Worm (Caenorhabditis elegans) whole organism, dauer: ENCODE measurements around the gene unc-129.

Experiments
- unc-62 ChIP-seq: sonication (generic microtip); optimal IDR thresholded peaks from 2 replicates; lab custom pipeline; 2017; ENCODE audit warnings: missing biosample characterization, missing genetic modification reagents, missing genetic modification characterization

Gene unc-129

DNA sequence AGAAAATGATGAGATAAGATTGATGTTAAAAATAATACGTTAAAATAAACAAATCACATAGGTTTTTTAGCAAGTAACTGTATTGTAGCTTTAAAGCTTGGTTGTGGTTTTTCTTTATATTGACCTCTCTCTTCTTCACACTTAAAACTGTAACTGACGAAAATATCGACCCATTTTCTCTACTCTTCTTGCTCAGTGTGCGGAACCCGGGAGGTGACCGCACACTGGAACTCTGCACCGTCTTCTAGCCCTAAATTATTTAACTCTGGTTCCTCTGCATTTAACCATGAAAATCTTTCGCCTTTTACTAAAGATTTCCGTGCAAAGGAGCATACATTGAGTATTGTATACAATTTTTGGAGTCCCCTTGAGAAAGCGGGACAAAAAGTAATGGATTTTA lies 10.7 kb downstream of the unc-129 start:
- no peak for TF ChIP-seq unc-62 (GFP tag; lab: Kevin White, UChicago)

DNA sequence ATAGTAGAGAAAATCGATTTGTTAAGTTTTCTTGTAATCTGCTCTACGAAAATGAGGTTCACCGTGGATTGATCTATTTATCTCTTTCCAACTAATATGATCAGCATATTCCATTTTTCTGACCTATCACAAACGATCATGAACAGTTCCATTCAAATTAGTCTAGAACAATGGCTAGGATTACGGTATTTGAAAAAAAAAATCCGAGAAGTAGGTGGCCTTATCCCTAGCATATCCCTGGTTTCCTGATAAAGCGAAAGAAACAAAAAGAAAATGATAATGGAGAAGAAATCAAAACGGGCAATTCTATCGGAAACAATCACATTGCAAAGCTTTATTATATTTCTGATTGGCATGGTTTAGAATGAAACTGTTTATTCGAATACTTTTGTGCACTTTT lies 12.4 kb downstream of the unc-129 start, which contains the start of gene mltn-12:
Gene mltn-12 (plus strand): TSS at position 301 of the 400 bp plus-strand sequence.
- no peak for TF ChIP-seq unc-62 (GFP tag; lab: Kevin White, UChicago)

DNA sequence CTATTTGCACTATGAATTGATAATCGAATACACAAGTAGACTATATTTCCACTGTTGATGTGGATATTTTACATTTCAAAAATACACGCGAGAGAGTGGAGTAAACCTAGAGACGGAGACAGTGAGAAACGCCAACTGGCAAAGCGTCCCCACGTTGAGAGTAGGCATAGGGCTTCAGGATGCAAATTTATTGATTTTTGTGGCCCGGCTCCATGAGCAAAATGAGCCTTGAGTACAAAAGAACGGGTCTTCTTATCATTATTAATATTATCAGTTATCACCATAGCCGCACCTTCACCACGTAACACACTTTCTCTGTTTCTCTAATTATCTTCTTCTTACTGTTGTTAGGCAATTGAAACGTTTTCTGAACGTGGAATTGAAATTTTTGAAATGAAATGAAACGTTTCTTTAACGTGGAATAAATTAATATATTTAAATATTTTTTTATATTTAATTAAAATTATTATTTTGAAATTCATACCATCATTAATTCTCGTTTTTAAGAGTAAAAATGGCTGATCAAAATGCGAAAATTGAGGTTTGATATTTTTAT lies 18.4 kb downstream of the unc-129 start, which contains the start of gene bre-1:
Gene bre-1 (plus strand): TSS at position 506 of the 556 bp plus-strand sequence.
- TF ChIP-seq unc-62 (GFP tag; lab: Kevin White, UChicago), result no peak

DNA sequence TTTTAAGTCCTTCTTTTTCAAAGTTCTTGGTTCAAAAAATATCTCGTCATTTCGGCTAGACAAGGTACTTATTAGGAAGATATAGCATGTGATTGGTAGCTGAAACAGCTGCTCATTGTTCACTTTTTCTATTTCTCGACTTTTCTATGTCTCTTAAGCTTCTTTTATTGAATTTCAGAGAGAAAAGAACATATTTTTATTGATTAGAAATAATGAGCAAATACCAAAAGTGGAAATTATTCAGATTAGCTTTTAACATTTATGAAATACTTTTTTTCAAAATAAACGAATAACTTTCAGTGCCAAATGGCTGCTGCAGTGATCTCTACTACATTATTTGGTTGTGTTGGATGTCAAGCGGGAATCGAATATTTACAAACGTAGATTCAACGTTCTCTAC lies 20.6 kb downstream of the unc-129 start, which contains the start of gene nstp-1:
Gene nstp-1 (plus strand): TSS at position 301 of the 400 bp plus-strand sequence.
- TF ChIP-seq unc-62 (GFP tag; lab: Kevin White, UChicago), result no peak

DNA sequence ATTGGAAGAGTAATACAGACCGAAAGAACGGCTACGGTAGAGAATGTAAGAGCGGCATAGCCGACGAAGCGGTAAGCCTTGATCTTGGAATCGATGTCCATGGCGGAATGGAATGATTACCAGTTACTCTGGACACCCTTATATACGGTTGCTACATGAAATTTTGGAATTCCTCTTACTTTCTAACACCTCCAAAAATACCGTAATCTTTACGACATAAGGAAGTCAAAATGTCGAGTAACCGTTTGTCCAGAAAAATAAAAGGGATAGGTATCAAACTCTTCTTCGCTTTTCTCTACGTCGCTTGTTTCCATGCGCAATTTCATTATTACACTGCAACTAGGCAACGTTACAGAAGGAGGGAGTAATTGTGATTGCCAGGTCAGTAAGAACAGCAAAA lies 25.5 kb downstream of the unc-129 start, which contains the start of gene col-119:
Gene col-119 (minus strand): TSS at position 101 of the 400 bp plus-strand sequence.
- no peak for TF ChIP-seq unc-62 (GFP tag; lab: Kevin White, UChicago)

DNA sequence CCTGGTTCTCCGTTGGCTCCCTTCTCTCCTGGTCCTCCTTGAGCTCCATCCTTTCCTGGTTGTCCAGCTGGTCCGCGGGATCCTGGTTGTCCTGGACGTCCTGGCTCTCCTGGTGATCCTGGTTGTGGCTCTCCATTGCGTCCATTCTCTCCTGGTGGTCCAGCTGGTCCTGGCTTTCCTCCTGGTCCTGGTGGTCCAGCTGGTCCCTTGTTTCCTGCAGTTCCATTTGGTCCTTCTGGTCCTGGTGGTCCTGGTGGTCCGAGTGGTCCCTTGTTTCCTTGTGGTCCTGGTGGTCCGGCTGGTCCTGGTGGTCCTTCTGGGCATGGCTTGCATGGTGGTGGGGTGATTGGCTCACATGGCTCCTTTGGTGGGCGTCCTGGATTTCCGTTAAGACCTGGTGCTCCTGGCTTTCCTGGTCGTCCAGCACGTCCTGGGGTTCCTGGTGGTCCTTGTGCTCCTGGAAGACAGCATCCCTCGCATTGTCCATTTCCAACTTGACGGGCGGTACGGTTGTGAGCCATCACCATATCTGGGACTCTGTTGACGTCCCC lies 26.1 kb downstream of the unc-129 start:
- TF ChIP-seq unc-62 (GFP tag; lab: Kevin White, UChicago), result no peak

DNA sequence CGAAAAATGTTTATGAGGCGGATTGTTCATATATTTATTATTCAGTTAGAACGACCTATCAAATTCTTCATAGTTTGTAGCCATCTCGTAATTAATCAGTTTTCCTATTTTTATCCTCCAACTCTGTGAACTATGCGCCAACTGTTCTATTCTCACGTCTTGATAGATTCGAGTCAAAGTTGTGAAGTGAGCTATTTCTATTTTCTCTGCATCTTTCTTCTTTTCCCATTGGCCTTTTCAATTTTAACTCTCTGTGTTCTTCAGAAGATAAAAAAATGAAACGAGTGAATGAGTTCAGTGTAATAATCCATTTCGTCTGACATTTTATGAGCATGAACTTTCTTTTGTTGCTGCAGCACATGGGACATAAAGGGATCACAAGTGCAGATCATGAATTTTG lies 27.2 kb downstream of the unc-129 start:
- no peak for TF ChIP-seq unc-62 (GFP tag; lab: Kevin White, UChicago)

DNA sequence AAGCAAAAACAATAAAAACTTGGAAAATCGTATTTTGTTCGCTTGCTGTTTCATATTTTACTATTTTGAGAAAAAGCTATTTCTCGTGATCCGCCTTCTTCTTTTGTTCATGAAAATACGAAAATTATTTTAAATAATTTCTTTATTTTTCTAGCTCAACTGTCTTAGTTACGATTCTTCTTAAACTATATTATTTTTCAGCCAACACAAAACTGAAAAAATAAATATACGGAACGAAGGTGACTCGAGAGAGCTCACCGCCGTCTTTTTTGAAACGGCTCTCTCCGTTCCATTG lies 29.9 kb downstream of the unc-129 start, which contains the start of gene pdzd-8:
Gene pdzd-8 (plus strand): TSS at position 196 of the 295 bp plus-strand sequence.
- no peak for TF ChIP-seq unc-62 (GFP tag; lab: Kevin White, UChicago)

DNA sequence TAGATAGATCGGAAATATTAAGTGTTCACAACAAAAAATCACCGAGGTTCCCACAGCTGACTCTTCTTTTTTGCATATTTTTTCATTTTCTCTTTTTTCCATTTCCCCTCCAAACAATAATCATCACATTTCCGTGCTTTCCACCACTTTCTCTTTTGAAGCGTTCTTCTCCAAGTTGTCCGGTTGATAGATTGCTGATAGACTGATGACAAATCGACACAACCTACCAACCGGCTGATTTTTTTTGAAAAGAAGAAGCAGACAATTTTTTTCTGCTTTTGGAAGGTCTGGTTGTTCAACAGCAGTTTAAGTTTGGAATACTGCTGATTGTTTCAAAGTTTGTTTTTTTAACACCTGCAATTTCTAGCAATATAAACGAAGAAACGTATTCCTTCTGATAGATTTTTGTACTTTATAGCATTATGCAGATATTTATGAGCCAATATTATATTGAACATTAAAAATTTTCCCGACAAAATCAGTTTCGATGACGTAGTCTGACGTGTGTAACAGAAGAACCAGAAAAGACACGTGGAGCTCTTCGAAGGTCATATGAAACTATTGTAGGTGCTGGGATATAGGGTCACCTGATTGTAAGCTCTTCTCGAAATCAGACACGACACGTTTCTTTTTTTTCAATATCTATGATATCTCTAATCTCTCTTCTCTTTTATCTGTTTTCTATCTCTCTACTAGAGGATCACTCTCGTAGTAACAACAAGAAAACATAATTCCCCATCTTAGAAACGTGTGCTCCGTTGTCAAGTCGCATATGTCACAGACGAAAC lies 30.5 kb downstream of the unc-129 start:
- no peak for TF ChIP-seq unc-62 (GFP tag; lab: Kevin White, UChicago)

DNA sequence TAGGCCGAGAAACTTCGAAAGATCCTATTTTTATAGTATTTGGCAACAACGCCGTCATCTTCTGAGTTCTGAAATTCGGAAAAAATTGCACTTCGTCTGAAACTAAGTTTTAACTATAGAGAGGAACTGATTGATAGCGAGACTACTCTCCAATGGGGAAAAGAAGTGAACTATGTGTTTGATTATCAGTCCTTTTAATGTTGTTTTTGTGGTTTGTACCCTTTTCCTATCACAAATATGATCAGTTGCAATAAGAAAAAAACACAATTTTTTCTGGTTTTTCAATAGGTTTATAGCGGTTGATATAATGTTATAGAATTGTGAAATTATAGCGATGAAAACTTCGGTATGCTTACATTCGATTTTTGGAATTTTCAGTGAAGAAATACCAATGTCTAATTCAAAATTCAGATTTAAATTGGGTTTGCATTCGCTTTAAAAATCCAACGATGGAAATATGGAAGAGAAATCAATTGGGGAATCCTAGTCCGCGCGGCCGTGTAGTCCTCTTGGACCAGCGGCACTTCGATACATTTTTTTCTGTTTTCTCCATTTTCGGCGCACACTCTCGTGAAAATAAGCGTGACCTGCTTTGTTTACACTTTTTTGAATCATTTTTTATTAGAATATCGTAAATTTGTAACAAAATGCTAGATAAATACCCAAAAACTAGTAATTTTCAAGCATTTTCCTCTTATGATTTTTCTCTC lies 31.8 kb downstream of the unc-129 start, which contains the start of gene C53B4.3:
Gene C53B4.3 (minus strand): TSS at position 464 of the 710 bp plus-strand sequence.
- no peak for TF ChIP-seq unc-62 (GFP tag; lab: Kevin White, UChicago)

DNA sequence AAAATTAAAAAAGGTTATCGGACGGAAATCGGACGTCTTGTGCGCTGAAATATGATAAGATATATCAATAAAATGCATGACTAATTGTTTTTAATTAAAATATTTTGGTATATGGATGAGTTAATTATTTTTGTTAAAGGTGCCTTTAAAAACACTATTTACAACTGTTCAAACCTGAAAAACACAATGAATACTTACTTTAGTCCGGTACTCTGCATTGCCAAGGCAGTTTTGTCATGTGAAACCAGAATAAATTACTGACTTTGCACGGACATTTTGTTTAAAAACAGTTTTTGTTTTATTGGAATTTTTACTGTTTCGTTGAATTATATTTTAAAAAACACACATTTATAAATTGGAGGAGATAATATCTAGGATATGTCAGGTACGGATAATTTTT lies 37.2 kb downstream of the unc-129 start, which contains the start of gene suex-2:
Gene suex-2 (plus strand): TSS at position 301 of the 400 bp plus-strand sequence.
- TF ChIP-seq unc-62 (GFP tag; lab: Kevin White, UChicago), result no peak

DNA sequence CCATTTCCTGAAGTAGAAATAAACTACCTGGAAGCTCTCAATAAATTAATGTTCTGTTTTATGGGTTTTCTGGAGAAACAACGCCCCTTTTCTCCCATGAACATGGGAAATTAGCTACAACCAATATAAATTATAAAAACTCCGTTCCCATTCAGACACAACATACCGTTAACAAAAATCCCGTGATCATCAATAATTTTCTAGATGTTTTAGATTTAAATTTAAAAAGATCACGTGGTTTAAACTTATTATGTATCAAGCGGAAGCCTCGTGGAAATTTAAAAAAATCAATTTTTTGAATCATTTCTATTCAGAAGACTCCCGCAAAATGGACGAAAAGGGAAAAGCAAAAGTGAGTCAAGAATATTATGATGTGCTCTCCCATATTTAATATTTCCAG lies 39.3 kb downstream of the unc-129 start, which contains the start of gene C53B4.2:
Gene C53B4.2 (plus strand): TSS at position 301 of the 400 bp plus-strand sequence.
- TF ChIP-seq unc-62 (GFP tag; lab: Kevin White, UChicago), result no peak

DNA sequence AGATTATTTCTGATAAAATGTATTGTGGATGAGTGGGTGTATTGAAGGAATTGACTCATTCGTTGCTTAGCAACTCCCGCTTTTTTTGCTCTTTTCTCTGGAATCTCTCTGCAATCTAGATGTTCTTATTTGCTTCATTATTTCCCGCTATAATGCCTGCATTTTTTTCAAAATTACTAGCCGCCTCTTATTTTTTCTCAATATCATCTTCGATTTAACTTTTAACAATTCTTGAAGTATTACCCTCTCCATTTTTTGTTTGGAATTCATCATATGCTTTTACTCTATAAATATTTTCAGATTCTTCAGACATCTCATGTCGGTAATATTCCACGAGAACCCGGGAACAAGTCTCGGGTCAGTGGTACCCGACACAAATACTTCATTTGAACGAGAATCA lies 49.0 kb downstream of the unc-129 start, which contains the start of gene tpra-1:
Gene tpra-1 (plus strand): TSS at position 301 of the 400 bp plus-strand sequence.
- TF ChIP-seq unc-62 (GFP tag; lab: Kevin White, UChicago), result no peak

DNA sequence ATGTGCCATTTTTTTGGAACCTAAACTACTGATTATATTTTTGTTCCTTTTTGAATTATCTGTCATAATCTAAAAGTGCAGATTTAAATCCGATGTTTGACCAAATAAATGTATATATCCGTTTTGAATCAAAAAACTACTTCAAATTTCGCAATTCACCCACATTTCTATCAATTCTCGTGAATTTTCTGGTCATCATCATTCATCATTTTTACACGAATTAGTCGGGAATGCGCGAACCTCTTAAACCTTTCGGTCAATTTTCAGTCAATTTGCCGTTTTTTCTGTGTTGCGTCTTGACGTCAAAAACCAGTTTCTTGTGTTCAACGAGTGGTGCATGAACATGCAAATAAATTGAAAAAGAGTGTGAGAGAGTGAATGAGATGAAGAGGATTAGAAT lies 51.1 kb downstream of the unc-129 start:
- TF ChIP-seq unc-62 (GFP tag; lab: Kevin White, UChicago), result no peak
